Fruit fly (Drosophila melanogaster): ENCODE results near the gene glu.

dm6 chr2L:16713929-16714328, 24.3 kb downstream of the glu start:
- TF ChIP-seq pan (optimal IDR thresholded peaks at IDR 0.05), result no peak
- TF ChIP-seq psq (optimal IDR thresholded peaks at IDR 0.05), result no peak

Measured in whole organism.